5 fruit fly cellular contexts compared by ENCODE assay signal in the genomic region with DNA sequence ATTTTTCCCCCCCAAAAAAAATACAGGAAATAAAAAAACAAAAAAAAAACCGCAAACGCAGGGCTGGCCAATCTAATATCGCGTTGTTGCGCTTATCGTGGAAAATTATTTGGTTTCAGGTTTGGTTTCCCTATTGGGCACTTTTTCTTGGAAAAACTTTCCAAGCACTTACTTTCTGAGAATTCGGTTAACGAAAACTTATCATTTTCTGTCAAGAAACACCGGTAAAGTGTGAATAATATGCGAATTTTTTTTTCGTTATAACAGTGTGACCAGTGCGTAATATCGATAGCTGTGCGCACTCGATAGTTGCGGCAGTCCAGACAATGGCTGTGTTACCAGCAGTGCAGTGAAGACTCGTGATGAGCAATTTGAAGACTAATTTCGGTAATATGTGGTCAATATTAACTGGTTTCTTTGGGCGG.
A peak's percentile ranks its signal among the peaks of the same experiment; 100 is the strongest.
TF ChIP-seq lines count a peak whose summit lies in the region.

Gene Rnp4F (minus strand): TSS at position 238 of the 425 bp plus-strand sequence.

TF ChIP-seq in whole organism, adult, 20 proteins besides CTCF, POLR2A, EP300 and RAD21 (continued from another document):
- TF ChIP-seq CG7101 (tag; optimal IDR thresholded peaks at IDR 0.05; lab: Kevin White, UChicago), result peak; percentile 78
- TF ChIP-seq Crg-1 (GFP tag; optimal IDR thresholded peaks at IDR 0.05; lab: Kevin White, UChicago), result peak; percentile 75
- TF ChIP-seq CG1620 (GFP tag; optimal IDR thresholded peaks at IDR 0.05; lab: Kevin White, UChicago), result peak; percentile 85

TF ChIP-seq in whole organism, embryonic, 481 proteins besides CTCF, POLR2A, EP300 and RAD21 (continued from another document and continues in another):
- TF ChIP-seq CG9609 (GFP tag; optimal IDR thresholded peaks at IDR 0.05; lab: Kevin White, UChicago) (peak; percentile 72), CG8388 (GFP tag; optimal IDR thresholded peaks at IDR 0.05; lab: Kevin White, UChicago) (no peak), CG18599 (GFP tag; optimal IDR thresholded peaks at IDR 0.05; lab: Kevin White, UChicago) (no peak), Six4 (GFP tag; optimal IDR thresholded peaks at IDR 0.05; lab: Kevin White, UChicago) (peak; percentile 32), ftz-f1 (GFP tag; optimal IDR thresholded peaks at IDR 0.05; lab: Kevin White, UChicago) (no peak), mam (GFP tag; optimal IDR thresholded peaks at IDR 0.05; lab: Kevin White, UChicago) (peak; percentile 88), jigr1 (GFP tag; IDR thresholded peaks at IDR 0.05; lab: Robert Waterston, UW) (peak; percentile 58; the same call in 1 of the 3 replicates), CG4282 (GFP tag; optimal IDR thresholded peaks at IDR 0.05; lab: Kevin White, UChicago) (no peak), E2f1 (GFP tag; IDR thresholded peaks at IDR 0.05; lab: Robert Waterston, UW) (peak; percentile 79), CG10462 (GFP tag; optimal IDR thresholded peaks at IDR 0.05; lab: Kevin White, UChicago) (peak; percentile 19), CG16815 (GFP tag; optimal IDR thresholded peaks at IDR 0.05; lab: Kevin White, UChicago) (peak; percentile 48), Rfx (GFP tag; IDR thresholded peaks at IDR 0.05; lab: Robert Waterston, UW) (peak; percentile 83), NC2α (GFP tag; optimal IDR thresholded peaks at IDR 0.05; lab: Kevin White, UChicago) (no peak), disco-r (GFP tag; optimal IDR thresholded peaks at IDR 0.05; lab: Kevin White, UChicago) (peak; percentile 64), eyg (GFP tag; optimal IDR thresholded peaks at IDR 0.05; lab: Kevin White, UChicago) (peak; percentile 46), dimm (GFP tag; IDR thresholded peaks at IDR 0.05; lab: Robert Waterston, UW) (no peak), ash1 (GFP tag; optimal IDR thresholded peaks at IDR 0.05; lab: Kevin White, UChicago) (no peak), Nf-YA (GFP tag; IDR thresholded peaks at IDR 0.05; lab: Robert Waterston, UW) (no peak), CG6654 (GFP tag; optimal IDR thresholded peaks at IDR 0.05; lab: Kevin White, UChicago) (no peak), gsb (GFP tag; IDR thresholded peaks at IDR 0.05; lab: Robert Waterston, UW) (0 out of 2 replicates have a peak, but pooled peaks have one; percentile 25), peb (GFP tag; IDR thresholded peaks at IDR 0.05; lab: Robert Waterston, UW) (no peak), CG31388 (GFP tag; optimal IDR thresholded peaks at IDR 0.05; lab: Kevin White, UChicago) (no peak), Scr (GFP tag; IDR thresholded peaks at IDR 0.05; lab: Robert Waterston, UW; ENCODE audit: partially characterized antibody) (peak; percentile 86), CG7786 (GFP tag; optimal IDR thresholded peaks at IDR 0.05; lab: Kevin White, UChicago) (peak; percentile 82), schlank (tag; optimal IDR thresholded peaks at IDR 0.05; lab: Kevin White, UChicago) (no peak), kni (GFP tag; optimal IDR thresholded peaks at IDR 0.05; lab: Kevin White, UChicago) (no peak), Sox102F (GFP tag; optimal IDR thresholded peaks at IDR 0.05; lab: Kevin White, UChicago) (no peak), CG9797 (GFP tag; optimal IDR thresholded peaks at IDR 0.05; lab: Kevin White, UChicago) (peak; percentile 74), dan (GFP tag; IDR thresholded peaks at IDR 0.05; lab: Robert Waterston, UW) (no peak), CG9215 (GFP tag; IDR thresholded peaks at IDR 0.05; lab: Robert Waterston, UW) (peak; percentile 76), CG13123 (GFP tag; optimal IDR thresholded peaks at IDR 0.05; lab: Kevin White, UChicago) (peak; percentile 16)

TF ChIP-seq in whole organism, prepupa, 60 proteins besides CTCF, POLR2A, EP300 and RAD21 (continued from another document and continues in another):
- peak; percentile 73 for TF ChIP-seq esn (GFP tag; optimal IDR thresholded peaks at IDR 0.05; lab: Kevin White, UChicago)
- peak; percentile 61; the same call in 1 of the 2 replicates for TF ChIP-seq CG15336 (GFP tag; IDR thresholded peaks at IDR 0.05; lab: Robert Waterston, UW)
- TF ChIP-seq eg (GFP tag; IDR thresholded peaks at IDR 0.05; lab: Robert Waterston, UW), result peak; percentile 79
- no peak for TF ChIP-seq fd85E (GFP tag; optimal IDR thresholded peaks at IDR 0.05; lab: Kevin White, UChicago)
- no peak for TF ChIP-seq Eip75B (GFP tag; optimal IDR thresholded peaks at IDR 0.05; lab: Kevin White, UChicago)
- TF ChIP-seq fd59A (GFP tag; optimal IDR thresholded peaks at IDR 0.05; lab: Kevin White, UChicago), result peak; percentile 57
- peak; percentile 83 for TF ChIP-seq CG31627 (GFP tag; optimal IDR thresholded peaks at IDR 0.05; lab: Kevin White, UChicago)
- TF ChIP-seq cyc (GFP tag; optimal IDR thresholded peaks at IDR 0.05; lab: Kevin White, UChicago), result peak; percentile 78
- no peak for TF ChIP-seq CG9139 (GFP tag; optimal IDR thresholded peaks at IDR 0.05; lab: Kevin White, UChicago)
- peak; percentile 70 for TF ChIP-seq CG8632 (GFP tag; optimal IDR thresholded peaks at IDR 0.05; lab: Kevin White, UChicago)
- no peak for TF ChIP-seq Hr4 (GFP tag; optimal IDR thresholded peaks at IDR 0.05; lab: Kevin White, UChicago)
- TF ChIP-seq net (GFP tag; optimal IDR thresholded peaks at IDR 0.05; lab: Kevin White, UChicago), result peak; percentile 79
- peak; percentile 60 for TF ChIP-seq CG3919 (GFP tag; optimal IDR thresholded peaks at IDR 0.05; lab: Kevin White, UChicago)
- peak; percentile 45 for TF ChIP-seq Hr38 (GFP tag; optimal IDR thresholded peaks at IDR 0.05; lab: Kevin White, UChicago)
- no peak for TF ChIP-seq Eip93F (GFP tag; optimal IDR thresholded peaks at IDR 0.05; lab: Kevin White, UChicago)
- peak; percentile 31; the same call in 1 of the 2 replicates for TF ChIP-seq CG11294 (GFP tag; IDR thresholded peaks at IDR 0.05; lab: Robert Waterston, UW)
- peak; percentile 72 for TF ChIP-seq dac (GFP tag; optimal IDR thresholded peaks at IDR 0.05; lab: Kevin White, UChicago)
- no peak for TF ChIP-seq CG16779 (tag; optimal IDR thresholded peaks at IDR 0.05; lab: Kevin White, UChicago)
- TF ChIP-seq Met (GFP tag; optimal IDR thresholded peaks at IDR 0.05; lab: Kevin White, UChicago), result no peak
- peak; percentile 73; the same call in 2 of the 3 replicates for TF ChIP-seq CG8119 (GFP tag; IDR thresholded peaks at IDR 0.05; lab: Robert Waterston, UW)
- TF ChIP-seq Sox15 (GFP tag; optimal IDR thresholded peaks at IDR 0.05; lab: Kevin White, UChicago), result peak; percentile 62
- TF ChIP-seq CG3032 (tag; optimal IDR thresholded peaks at IDR 0.05; lab: Kevin White, UChicago), result peak; percentile 62
- peak; percentile 39 for TF ChIP-seq CG1621 (tag; optimal IDR thresholded peaks at IDR 0.05; lab: Kevin White, UChicago)
- TF ChIP-seq CG6808 (GFP tag; optimal IDR thresholded peaks at IDR 0.05; lab: Kevin White, UChicago), result no peak
- TF ChIP-seq CG10669 (GFP tag; optimal IDR thresholded peaks at IDR 0.05; lab: Kevin White, UChicago), result peak; percentile 52
- no peak for TF ChIP-seq vri (GFP tag; optimal IDR thresholded peaks at IDR 0.05; lab: Kevin White, UChicago)
- peak; percentile 84 for TF ChIP-seq Hr39 (GFP tag; optimal IDR thresholded peaks at IDR 0.05; lab: Kevin White, UChicago)
- TF ChIP-seq pdm3 (GFP tag; optimal IDR thresholded peaks at IDR 0.05; lab: Kevin White, UChicago), result peak; percentile 85
- TF ChIP-seq CG11762 (GFP tag; optimal IDR thresholded peaks at IDR 0.05; lab: Kevin White, UChicago; ENCODE audit: insufficient read depth), result peak; percentile 37
- TF ChIP-seq ss (GFP tag; optimal IDR thresholded peaks at IDR 0.05; lab: Kevin White, UChicago), result peak in 1 of 2 experiments; percentile 59
- TF ChIP-seq CG4318 (GFP tag; optimal IDR thresholded peaks at IDR 0.05; lab: Kevin White, UChicago), result no peak

TF ChIP-seq in whole organism, pupa, 21 proteins besides CTCF, POLR2A, EP300 and RAD21 (continued from another document):
- TF ChIP-seq CG12605 (GFP tag; IDR thresholded peaks at IDR 0.05; lab: Robert Waterston, UW), result peak; percentile 54

TF ChIP-seq in whole organism, wandering third instar larva, 38 proteins besides CTCF, POLR2A, EP300 and RAD21 (continued from another document):
- TF ChIP-seq CG9705 (GFP tag; optimal IDR thresholded peaks at IDR 0.05; lab: Kevin White, UChicago) (peak; percentile 72), GATAd (GFP tag; optimal IDR thresholded peaks at IDR 0.05; lab: Kevin White, UChicago) (peak; percentile 9), fru (GFP tag; optimal IDR thresholded peaks at IDR 0.05; lab: Kevin White, UChicago) (no peak), sv (GFP tag; optimal IDR thresholded peaks at IDR 0.05; lab: Kevin White, UChicago) (peak; percentile 42)
TF ChIP-seq in whole organism, wandering third instar larva: peak in this region for 17.
